Worm (Caenorhabditis elegans) whole organism, L1 larva: ENCODE measurements around the gene acs-18.

Source experiments
- Y116A8C.19 ChIP-seq: sonication (generic microtip); optimal IDR thresholded peaks from 2 replicates; lab custom pipeline; 2016; ENCODE audit warnings: missing compliant biosample characterization, missing genetic modification characterization, borderline replicate concordance
- egl-27 ChIP-seq, 2 experiments: fragments of 150-350 bp in 1 of 2; sonication (generic microtip); optimal IDR thresholded peaks; 3 replicates each; lab custom pipeline; 2017 to 2018; ENCODE audit warnings: missing biosample characterization in 2 of 2, missing genetic modification characterization in 2 of 2, missing genetic modification reagents in 2 of 2
- lsy-2 ChIP-seq, 2 experiments: fragments of 150-350 bp; optimal IDR thresholded peaks; 2 replicates each; lab custom pipeline; 2014; ENCODE audit warnings: missing biosample characterization in 2 of 2, missing genetic modification characterization in 2 of 2
- mep-1 ChIP-seq: fragments of 150-350 bp; optimal IDR thresholded peaks from 2 replicates; lab custom pipeline; 2014; ENCODE audit warnings: missing biosample characterization, missing genetic modification characterization
- unc-62 ChIP-seq: fragments of 150-350 bp; optimal IDR thresholded peaks from 2 replicates; lab custom pipeline; 2014; ENCODE audit warnings: missing biosample characterization, missing genetic modification reagents, missing genetic modification characterization

- TF ChIP-seq egl-27 (tag; optimal IDR thresholded peaks at IDR 0.05; lab: Kevin White, UChicago), result no peak
- TF ChIP-seq unc-62 (GFP tag; lab: Kevin White, UChicago), result no peak
- no peak for TF ChIP-seq mep-1 (tag; lab: Kevin White, UChicago)
- no peak for TF ChIP-seq lsy-2 (tag; optimal IDR thresholded peaks at IDR 0.05; lab: Kevin White, UChicago)
- TF ChIP-seq Y116A8C.19 (tag; lab: Kevin White, UChicago), result no peak
These were observed at the start of gene acs-18 for ce11 chrIV:10313565-10313964.
